Fruit fly (Drosophila melanogaster) whole organism, prepupa: ENCODE data around the gene IRSp53.

ENCODE experiments used
- CG11294 ChIP-seq: fragments of 200-800 bp; sonication (Bioruptor generic); IDR thresholded peaks from 2 replicates; pipeline ENCODE4 v1.3.6; 2022; ENCODE audit warnings: missing biosample characterization, missing genetic modification characterization
- CG16779 ChIP-seq: fragments of 200-800 bp; sonication (Bioruptor generic); optimal IDR thresholded peaks from 3 replicates; lab custom pipeline; 2017; ENCODE audit warnings: missing biosample characterization, mild to moderate bottlenecking, missing genetic modification characterization
- CG3919 ChIP-seq: fragments of 200-800 bp; sonication (Bioruptor generic); optimal IDR thresholded peaks from 3 replicates; lab custom pipeline; 2016; ENCODE audit warnings: missing biosample characterization, missing genetic modification characterization
- CG8319 ChIP-seq: fragments of 200-800 bp; sonication (Bioruptor generic); optimal IDR thresholded peaks from 3 replicates; lab custom pipeline; 2016; ENCODE audit warnings: missing biosample characterization, missing genetic modification characterization
- Ets21C ChIP-seq: fragments of 200-800 bp; sonication (Bioruptor generic); optimal IDR thresholded peaks from 3 replicates; lab custom pipeline; 2016; ENCODE audit warnings: missing biosample characterization, missing genetic modification characterization
- Hr38 ChIP-seq: sonication (Bioruptor generic); optimal IDR thresholded peaks from 2 replicates; lab custom pipeline; 2016; ENCODE audit warnings: missing biosample characterization, missing genetic modification characterization
- Smox ChIP-seq: fragments of 200-800 bp; sonication (Bioruptor generic); optimal IDR thresholded peaks from 3 replicates; lab custom pipeline; 2016; ENCODE audit warnings: missing biosample characterization, missing genetic modification characterization
- ss ChIP-seq, 2 experiments: fragments of 200-800 bp; sonication (Bioruptor generic); optimal IDR thresholded peaks; 2 replicates in 1 of 2; 3 replicates in 1 of 2; lab custom pipeline; 2017 to 2018; ENCODE audit warnings: mild to moderate bottlenecking in 2 of 2, missing biosample characterization in 2 of 2, missing genetic modification characterization in 2 of 2, moderate library complexity in 1 of 2
- vri ChIP-seq: fragments of 200-800 bp; sonication (Bioruptor generic); optimal IDR thresholded peaks from 3 replicates; lab custom pipeline; 2016; ENCODE audit warnings: missing biosample characterization, mild to moderate bottlenecking, missing genetic modification characterization

- no peak for TF ChIP-seq ss (GFP tag; optimal IDR thresholded peaks at IDR 0.05; lab: Kevin White, UChicago)
- TF ChIP-seq CG16779 (tag; lab: Kevin White, UChicago), result no peak
- no peak for TF ChIP-seq Smox
- no peak for TF ChIP-seq Ets21C
- TF ChIP-seq vri (GFP tag; lab: Kevin White, UChicago), result no peak
- no peak for TF ChIP-seq Hr38 (GFP tag; lab: Kevin White, UChicago)
- TF ChIP-seq CG3919, result no peak
- TF ChIP-seq CG8319 (GFP tag; lab: Kevin White, UChicago), result no peak
- TF ChIP-seq CG11294 (GFP tag; lab: Robert Waterston, UW), result no peak
Observed at dm6 chr3L:11201051-11201450, 65.2 kb downstream of the IRSp53 start, which contains the start of gene nkt.
